Worm (Caenorhabditis elegans): ENCODE data around the gene T04A6.1.
"Not testable (repeated sequence)": the region's sequence is repeated elsewhere in the genome, so short reads cannot be mapped to it uniquely, and the experiment has no call there.

DNA sequence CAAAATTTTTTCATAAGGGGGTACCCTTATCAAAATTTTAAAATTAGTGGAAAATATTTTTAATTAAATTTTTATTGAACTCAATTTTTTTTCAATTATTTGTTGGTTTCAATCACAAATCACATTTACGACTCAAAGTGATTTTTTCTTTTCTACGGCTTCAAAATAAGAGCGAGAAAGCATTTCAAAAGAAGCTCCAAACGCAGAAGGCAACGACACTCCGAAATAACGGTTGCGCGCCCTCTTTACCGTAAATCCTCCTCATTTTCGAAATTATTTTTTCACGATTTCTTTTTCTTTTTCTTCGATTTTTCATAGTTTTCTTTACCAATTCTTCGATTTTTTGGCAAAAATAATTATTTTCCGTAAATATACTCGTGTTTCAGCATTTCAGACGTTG is 15.2 kb upstream of the T04A6.1 start:
- TF ChIP-seq madf-9 (GFP tag; conservative IDR thresholded peaks at IDR 0.05); duxl-1 (tag; optimal IDR thresholded peaks at IDR 0.05; ENCODE audit: poor library complexity); arid-1 (GFP tag; conservative IDR thresholded peaks at IDR 0.05); saeg-2 (GFP tag; IDR thresholded peaks at IDR 0.05); ceh-82 (tag; optimal IDR thresholded peaks at IDR 0.05); pqm-1 (tag; optimal IDR thresholded peaks at IDR 0.05); snpc-4 (tag; optimal IDR thresholded peaks at IDR 0.05); madf-5 (GFP tag; IDR thresholded peaks at IDR 0.05): not testable (repeated sequence)

All from whole organism, L4 larva.